In genomic region chrIV:3686260-3686659, ce11 we compare ENCODE assay signal across 5 worm cellular contexts.
TF ChIP-seq lines count a peak whose summit lies in the region.

No protein-coding gene starts in this region.

TF ChIP-seq in whole organism, L1 larva, 84 proteins besides CTCF, POLR2A, EP300 and RAD21:
- TF ChIP-seq tlp-1 (tag; optimal IDR thresholded peaks at IDR 0.05; lab: Kevin White, UChicago) = no peak
- peak; percentile 14 for TF ChIP-seq ceh-63 (GFP tag; optimal IDR thresholded peaks at IDR 0.05; lab: Kevin White, UChicago)

TF ChIP-seq in whole organism, L4 larva, 104 proteins besides CTCF, POLR2A, EP300 and RAD21:
- peak; percentile 73 for TF ChIP-seq set-16 (GFP tag; IDR thresholded peaks at IDR 0.05; lab: Robert Waterston, UW)
- no peak for TF ChIP-seq ztf-11 (tag; optimal IDR thresholded peaks at IDR 0.05; lab: Kevin White, UChicago)
- 0 out of 2 replicates have a peak, but pooled peaks have one; percentile 46 for TF ChIP-seq D1046.2 (GFP tag; IDR thresholded peaks at IDR 0.05; lab: Robert Waterston, UW)
- TF ChIP-seq F26F4.8 (GFP tag; conservative IDR thresholded peaks at IDR 0.05; lab: Robert Waterston, UW) = no peak
- TF ChIP-seq hmg-1.1 (GFP tag; IDR thresholded peaks at IDR 0.05; lab: Robert Waterston, UW) = no peak

TF ChIP-seq in whole organism, early embryonic, 17 proteins besides CTCF, POLR2A, EP300 and RAD21:
- TF ChIP-seq aly-1 (tag; optimal IDR thresholded peaks at IDR 0.05; lab: Kevin White, UChicago) = peak; percentile 73
- no peak for TF ChIP-seq hnd-1 (tag; optimal IDR thresholded peaks at IDR 0.05; lab: Kevin White, UChicago)
- no peak for TF ChIP-seq F13C5.2 (tag; optimal IDR thresholded peaks at IDR 0.05; lab: Kevin White, UChicago)
- TF ChIP-seq tra-4 (tag; optimal IDR thresholded peaks at IDR 0.05; lab: Kevin White, UChicago) = no peak
- 0 out of 2 replicates have a peak, but pooled peaks have one; percentile 38 for TF ChIP-seq tbx-11 (GFP tag; IDR thresholded peaks at IDR 0.05; lab: Robert Waterston, UW)
- peak; percentile 21 for TF ChIP-seq hmg-4 (GFP tag; optimal IDR thresholded peaks at IDR 0.05; lab: Kevin White, UChicago)

TF ChIP-seq in whole organism, late embryonic, 69 proteins besides CTCF, POLR2A, EP300 and RAD21:
- peak; percentile 32 for TF ChIP-seq elt-4 (tag; optimal IDR thresholded peaks at IDR 0.05; lab: Kevin White, UChicago)
- TF ChIP-seq sdc-2 (tag; optimal IDR thresholded peaks at IDR 0.05; lab: Kevin White, UChicago) = peak; percentile 12
- peak; percentile 54 for TF ChIP-seq hlh-6 (tag; optimal IDR thresholded peaks at IDR 0.05; lab: Kevin White, UChicago)
- no peak for TF ChIP-seq che-1 (tag; optimal IDR thresholded peaks at IDR 0.05; lab: Kevin White, UChicago)
TF ChIP-seq in whole organism, late embryonic: peak in this region for 3.

TF ChIP-seq in whole organism, young adult, 124 proteins besides CTCF, POLR2A, EP300 and RAD21:
- 0 out of 2 replicates have a peak, but pooled peaks have one; percentile 62 for TF ChIP-seq F37B4.10 (GFP tag; IDR thresholded peaks at IDR 0.05; lab: Robert Waterston, UW)
- TF ChIP-seq zfh-2 (GFP tag; conservative IDR thresholded peaks at IDR 0.05; lab: Robert Waterston, UW) = peak; percentile 82
- no peak for TF ChIP-seq ztf-18 (tag; optimal IDR thresholded peaks at IDR 0.05; lab: Kevin White, UChicago)
